Worm (Caenorhabditis elegans): Measurements from ENCODE around the gene mop-25.1.

The mop-25.1 gene

DNA sequence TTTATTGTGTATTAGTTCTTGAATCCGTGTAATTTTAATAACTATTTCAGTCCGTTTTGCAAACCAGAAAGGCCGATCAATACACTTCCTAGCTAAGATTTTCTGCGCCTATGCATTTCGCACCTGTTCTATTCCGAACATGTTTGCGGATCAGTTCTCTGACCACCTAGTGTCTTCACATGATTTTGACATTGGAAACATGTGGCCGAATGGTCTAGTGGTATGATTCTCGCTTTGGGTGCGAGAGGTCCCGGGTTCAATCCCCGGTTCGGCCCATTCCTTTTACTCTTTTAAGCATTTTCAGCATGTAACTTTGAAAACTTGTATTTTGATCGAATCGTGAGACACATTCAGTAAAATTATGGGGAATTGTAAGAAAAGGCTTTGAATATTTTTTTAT, 42.7 kb upstream of the mop-25.1 start (continued):
- peak; percentile 19 for TF ChIP-seq hlh-13 (GFP tag; optimal IDR thresholded peaks at IDR 0.05)
- no peak for TF ChIP-seq ceh-31 (tag; optimal IDR thresholded peaks at IDR 0.05)
- peak; percentile 47 for TF ChIP-seq hlh-30 (tag; optimal IDR thresholded peaks at IDR 0.05; ENCODE audit: insufficient read depth)
- no peak for TF ChIP-seq fkh-10 (GFP tag; optimal IDR thresholded peaks at IDR 0.05)
- peak; percentile 50 for TF ChIP-seq ceh-19 (GFP tag; optimal IDR thresholded peaks at IDR 0.05)
- TF ChIP-seq gmeb-2 (tag; optimal IDR thresholded peaks at IDR 0.05) = peak; percentile 47
- no peak for TF ChIP-seq ztf-16 (tag; optimal IDR thresholded peaks at IDR 0.05)
- TF ChIP-seq nfya-1 (tag; optimal IDR thresholded peaks at IDR 0.05) = peak; percentile 16

DNA sequence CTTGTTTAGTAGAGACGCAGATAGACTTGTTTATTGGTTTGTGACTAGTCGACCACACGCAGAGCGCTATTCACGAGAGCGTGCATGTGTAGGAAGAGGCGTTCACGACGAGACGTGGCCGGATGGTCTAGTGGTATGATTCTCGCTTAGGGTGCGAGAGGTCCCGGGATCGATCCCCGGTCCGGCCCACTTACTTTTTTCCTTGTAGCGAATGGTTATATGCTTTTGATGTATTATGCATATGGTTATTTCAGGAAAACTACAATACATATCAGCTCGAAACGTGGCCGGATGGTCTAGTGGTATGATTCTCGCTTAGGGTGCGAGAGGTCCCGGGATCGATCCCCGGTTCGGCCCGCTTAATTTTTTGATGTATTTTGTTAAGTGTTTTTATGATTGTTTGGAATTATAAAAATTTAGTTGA, 42.0 kb upstream of the mop-25.1 start:
- TF ChIP-seq ref-2 (tag; optimal IDR thresholded peaks at IDR 0.05) = peak; percentile 88
- peak; percentile 72 for TF ChIP-seq fkh-6 (tag; optimal IDR thresholded peaks at IDR 0.05)
- peak; percentile 81 for TF ChIP-seq pha-2 (tag; optimal IDR thresholded peaks at IDR 0.05)
- no peak for TF ChIP-seq elt-4 (tag; optimal IDR thresholded peaks at IDR 0.05)
- TF ChIP-seq F13H6.1 (tag; optimal IDR thresholded peaks at IDR 0.05) = peak; percentile 19
- peak; percentile 67 for TF ChIP-seq ceh-48 (tag; optimal IDR thresholded peaks at IDR 0.05)
- TF ChIP-seq unc-55 (GFP tag; optimal IDR thresholded peaks at IDR 0.05) = no peak
- no peak for TF ChIP-seq pag-3 (tag; optimal IDR thresholded peaks at IDR 0.05; ENCODE audit: borderline replicate concordance)
- peak; percentile 53 for TF ChIP-seq npax-4 (tag; optimal IDR thresholded peaks at IDR 0.05)
- TF ChIP-seq ama-1 (optimal IDR thresholded peaks at IDR 0.05) = no peak
- TF ChIP-seq nhr-11 (tag; optimal IDR thresholded peaks at IDR 0.05) = no peak
- peak; percentile 63 for TF ChIP-seq pqm-1 (tag; optimal IDR thresholded peaks at IDR 0.05)
- TF ChIP-seq che-1 (tag; optimal IDR thresholded peaks at IDR 0.05) = peak; percentile 81
- TF ChIP-seq unc-86 (tag; optimal IDR thresholded peaks at IDR 0.05) = peak; percentile 80
- TF ChIP-seq sox-4 (tag; optimal IDR thresholded peaks at IDR 0.05) = peak; percentile 84
- peak; percentile 54 for TF ChIP-seq ceh-18 (tag; optimal IDR thresholded peaks at IDR 0.05)
- peak; percentile 56 for TF ChIP-seq fax-1 (tag; optimal IDR thresholded peaks at IDR 0.05)
- peak; percentile 91 for TF ChIP-seq elt-2 (tag; optimal IDR thresholded peaks at IDR 0.05)
- peak; percentile 64 for TF ChIP-seq K02D7.2 (tag; optimal IDR thresholded peaks at IDR 0.05)
- TF ChIP-seq ceh-24 (tag; optimal IDR thresholded peaks at IDR 0.05) = no peak
- TF ChIP-seq ceh-22 (tag; optimal IDR thresholded peaks at IDR 0.05) = peak; percentile 24
- peak; percentile 64 for TF ChIP-seq Y22D7AL.16 (tag; optimal IDR thresholded peaks at IDR 0.05)
- TF ChIP-seq unc-3 (GFP tag; conservative IDR thresholded peaks at IDR 0.05) = peak; percentile 64
- TF ChIP-seq unc-3 (tag; optimal IDR thresholded peaks at IDR 0.05) = no peak
- peak; percentile 49 for TF ChIP-seq hlh-30 (tag; optimal IDR thresholded peaks at IDR 0.05; ENCODE audit: insufficient read depth)
- TF ChIP-seq pros-1 (tag; optimal IDR thresholded peaks at IDR 0.05) = peak; percentile 59
- peak; percentile 67 for TF ChIP-seq ceh-2 (tag; optimal IDR thresholded peaks at IDR 0.05)
- TF ChIP-seq sdc-2 (tag; optimal IDR thresholded peaks at IDR 0.05) = peak; percentile 89
- peak; percentile 76 for TF ChIP-seq dmd-4 (tag; optimal IDR thresholded peaks at IDR 0.05; ENCODE audit: borderline replicate concordance)
- TF ChIP-seq pat-9 (tag; optimal IDR thresholded peaks at IDR 0.05) = peak; percentile 84
- peak; percentile 70 for TF ChIP-seq ahr-1 (tag; optimal IDR thresholded peaks at IDR 0.05)
- TF ChIP-seq ets-4 (tag; optimal IDR thresholded peaks at IDR 0.05) = no peak
- peak; percentile 76 for TF ChIP-seq ttx-3 (tag; optimal IDR thresholded peaks at IDR 0.05)
- peak; percentile 65 for TF ChIP-seq zip-5 (tag; optimal IDR thresholded peaks at IDR 0.05)
- TF ChIP-seq fkh-10 (GFP tag; optimal IDR thresholded peaks at IDR 0.05) = no peak
- TF ChIP-seq syd-9 (tag; optimal IDR thresholded peaks at IDR 0.05) = peak; percentile 77
- peak; percentile 44 for TF ChIP-seq odd-2 (tag; optimal IDR thresholded peaks at IDR 0.05)
- TF ChIP-seq ceh-9 (tag; optimal IDR thresholded peaks at IDR 0.05) = peak; percentile 3
- peak; percentile 88 for TF ChIP-seq ceh-6 (GFP tag; optimal IDR thresholded peaks at IDR 0.05)
- peak; percentile 58 for TF ChIP-seq lin-11 (tag; optimal IDR thresholded peaks at IDR 0.05)
- TF ChIP-seq C08G9.2 (tag; optimal IDR thresholded peaks at IDR 0.05) = peak; percentile 81
- peak; percentile 79 for TF ChIP-seq C38D4.7 (GFP tag; optimal IDR thresholded peaks at IDR 0.05)
- TF ChIP-seq ceh-14 (tag; optimal IDR thresholded peaks at IDR 0.05) = no peak
- peak; percentile 56 for TF ChIP-seq hlh-8 (tag; optimal IDR thresholded peaks at IDR 0.05)
- TF ChIP-seq pha-4 (tag; optimal IDR thresholded peaks at IDR 0.05) = no peak
- TF ChIP-seq hlh-15 (tag; optimal IDR thresholded peaks at IDR 0.05) = no peak

All from whole organism, late embryonic.